Fruit fly (Drosophila melanogaster) whole organism, prepupa: ENCODE results near the gene CG18131.

Experiments used
- Blimp-1 ChIP-seq: fragments of 200-800 bp; sonication (Bioruptor generic); optimal IDR thresholded peaks from 3 replicates; lab custom pipeline; 2017; ENCODE audit warnings: missing biosample characterization, missing genetic modification characterization, mild to moderate bottlenecking, moderate library complexity, missing genetic modification reagents
- CG10631 ChIP-seq: fragments of 200-800 bp; sonication (Bioruptor generic); optimal IDR thresholded peaks from 2 replicates; lab custom pipeline; 2016; ENCODE audit warnings: missing biosample characterization, missing genetic modification characterization
- CG10669 ChIP-seq: fragments of 200-800 bp; sonication (Bioruptor generic); optimal IDR thresholded peaks from 3 replicates; lab custom pipeline; 2018; ENCODE audit warnings: missing biosample characterization, mild to moderate bottlenecking, missing genetic modification characterization, moderate library complexity
- CG11762 ChIP-seq: fragments of 200-800 bp; sonication (Bioruptor generic); optimal IDR thresholded peaks from 3 replicates; lab custom pipeline; 2016; ENCODE audit warnings: missing biosample characterization, missing genetic modification characterization; ENCODE audit not compliant: insufficient read depth
- CG15336 ChIP-seq: fragments of 200-800 bp; sonication (Bioruptor generic); IDR thresholded peaks from 2 replicates; pipeline ENCODE4 v1.3.6; 2022; ENCODE audit warnings: missing biosample characterization, missing genetic modification characterization
- CG16779 ChIP-seq: fragments of 200-800 bp; sonication (Bioruptor generic); optimal IDR thresholded peaks from 3 replicates; lab custom pipeline; 2017; ENCODE audit warnings: missing biosample characterization, mild to moderate bottlenecking, missing genetic modification characterization
- CG32006 ChIP-seq: fragments of 200-800 bp; sonication (Bioruptor generic); optimal IDR thresholded peaks from 3 replicates; lab custom pipeline; 2017; ENCODE audit warnings: missing biosample characterization, mild to moderate bottlenecking, missing genetic modification characterization
- CG3919 ChIP-seq: fragments of 200-800 bp; sonication (Bioruptor generic); optimal IDR thresholded peaks from 3 replicates; lab custom pipeline; 2016; ENCODE audit warnings: missing biosample characterization, missing genetic modification characterization
- CG4318 ChIP-seq: fragments of 200-800 bp; sonication (Bioruptor generic); optimal IDR thresholded peaks from 3 replicates; lab custom pipeline; 2017; ENCODE audit warnings: missing biosample characterization, mild to moderate bottlenecking, missing genetic modification characterization
- CG6163 ChIP-seq: fragments of 200-800 bp; sonication (Bioruptor generic); IDR thresholded peaks from 3 replicates; pipeline ENCODE4 v1.3.6; 2022; ENCODE audit warnings: missing biosample characterization, missing genetic modification characterization
- CG6276 ChIP-seq: fragments of 200-800 bp; sonication (Bioruptor generic); optimal IDR thresholded peaks from 2 replicates; lab custom pipeline; 2017; ENCODE audit warnings: missing biosample characterization, mild to moderate bottlenecking, missing genetic modification characterization
- CG6792 ChIP-seq: fragments of 200-800 bp; sonication (Bioruptor generic); optimal IDR thresholded peaks from 3 replicates; lab custom pipeline; 2016; ENCODE audit warnings: missing biosample characterization, missing genetic modification characterization
- CG6854 ChIP-seq: fragments of 200-800 bp; sonication (Bioruptor generic); optimal IDR thresholded peaks from 2 replicates; lab custom pipeline; 2017; ENCODE audit warnings: missing biosample characterization, mild to moderate bottlenecking, missing genetic modification characterization
- CG7368 ChIP-seq: fragments of 200-800 bp; sonication (Bioruptor generic); optimal IDR thresholded peaks from 3 replicates; lab custom pipeline; 2016; ENCODE audit warnings: missing biosample characterization, missing genetic modification characterization
- CG8319 ChIP-seq: fragments of 200-800 bp; sonication (Bioruptor generic); optimal IDR thresholded peaks from 3 replicates; lab custom pipeline; 2016; ENCODE audit warnings: missing biosample characterization, missing genetic modification characterization
- CG8632 ChIP-seq: fragments of 200-800 bp; sonication (Bioruptor generic); optimal IDR thresholded peaks from 3 replicates; lab custom pipeline; 2016; ENCODE audit warnings: missing biosample characterization, missing genetic modification characterization
- CG9139 ChIP-seq: fragments of 200-800 bp; sonication (Bioruptor generic); optimal IDR thresholded peaks from 3 replicates; lab custom pipeline; 2017; ENCODE audit warnings: missing biosample characterization, mild to moderate bottlenecking, missing genetic modification characterization
- Ets21C ChIP-seq: fragments of 200-800 bp; sonication (Bioruptor generic); optimal IDR thresholded peaks from 3 replicates; lab custom pipeline; 2016; ENCODE audit warnings: missing biosample characterization, missing genetic modification characterization
- Ets96B ChIP-seq: fragments of 200-800 bp; optimal IDR thresholded peaks from 2 replicates; lab custom pipeline; 2019; ENCODE audit warnings: missing biosample characterization, mild to moderate bottlenecking, missing genetic modification characterization, moderate library complexity
- Hr38 ChIP-seq: sonication (Bioruptor generic); optimal IDR thresholded peaks from 2 replicates; lab custom pipeline; 2016; ENCODE audit warnings: missing biosample characterization, missing genetic modification characterization
- Hr4 ChIP-seq: fragments of 200-800 bp; sonication (Bioruptor generic); optimal IDR thresholded peaks from 3 replicates; lab custom pipeline; 2016; ENCODE audit warnings: missing biosample characterization, missing genetic modification characterization
- Lpt ChIP-seq: fragments of 200-800 bp; sonication (Bioruptor generic); optimal IDR thresholded peaks from 3 replicates; lab custom pipeline; 2016; ENCODE audit warnings: missing biosample characterization, missing genetic modification characterization
- Met ChIP-seq: fragments of 200-800 bp; sonication (Bioruptor generic); optimal IDR thresholded peaks from 3 replicates; lab custom pipeline; 2016; ENCODE audit warnings: missing biosample characterization, missing genetic modification characterization
- OdsH ChIP-seq: fragments of 200-800 bp; sonication (Bioruptor generic); optimal IDR thresholded peaks from 3 replicates; lab custom pipeline; 2016; ENCODE audit warnings: missing biosample characterization, missing genetic modification characterization
- Smox ChIP-seq: fragments of 200-800 bp; sonication (Bioruptor generic); optimal IDR thresholded peaks from 3 replicates; lab custom pipeline; 2016; ENCODE audit warnings: missing biosample characterization, missing genetic modification characterization
- Sox102F ChIP-seq: fragments of 200-800 bp; sonication (Bioruptor generic); optimal IDR thresholded peaks from 2 replicates; lab custom pipeline; 2016; ENCODE audit warnings: missing biosample characterization, mild to moderate bottlenecking, missing genetic modification characterization
- Sox14 ChIP-seq: fragments of 200-800 bp; sonication (Bioruptor generic); optimal IDR thresholded peaks from 3 replicates; lab custom pipeline; 2016; ENCODE audit warnings: missing biosample characterization, missing genetic modification characterization
- Sox15 ChIP-seq: fragments of 200-800 bp; sonication (Bioruptor generic); optimal IDR thresholded peaks from 3 replicates; lab custom pipeline; 2016; ENCODE audit warnings: missing biosample characterization, missing genetic modification characterization
- achi ChIP-seq: fragments of 200-800 bp; sonication (Bioruptor generic); optimal IDR thresholded peaks from 3 replicates; lab custom pipeline; 2016; ENCODE audit warnings: missing biosample characterization, missing genetic modification characterization
- eg ChIP-seq: fragments of 200-800 bp; sonication (Bioruptor generic); IDR thresholded peaks from 3 replicates; pipeline ENCODE4 v1.3.6; 2022; ENCODE audit warnings: missing biosample characterization, missing genetic modification characterization
- esn ChIP-seq: fragments of 200-800 bp; sonication (Bioruptor generic); optimal IDR thresholded peaks from 2 replicates; lab custom pipeline; 2016; ENCODE audit warnings: missing biosample characterization, mild to moderate bottlenecking, missing genetic modification characterization, moderate library complexity
- fd59A ChIP-seq: fragments of 200-800 bp; sonication (Bioruptor generic); optimal IDR thresholded peaks from 2 replicates; lab custom pipeline; 2017; ENCODE audit warnings: missing biosample characterization, mild to moderate bottlenecking, missing genetic modification characterization, missing genetic modification reagents
- fkh ChIP-seq: fragments of 200-800 bp; sonication (Bioruptor generic); optimal IDR thresholded peaks from 3 replicates; lab custom pipeline; 2017; ENCODE audit warnings: missing biosample characterization, mild to moderate bottlenecking, missing genetic modification characterization, moderate library complexity
- lz ChIP-seq: fragments of 200-800 bp; sonication (Bioruptor generic); optimal IDR thresholded peaks from 3 replicates; lab custom pipeline; 2016; ENCODE audit warnings: missing biosample characterization, missing genetic modification characterization
- net ChIP-seq: fragments of 200-800 bp; sonication (Bioruptor generic); optimal IDR thresholded peaks from 3 replicates; lab custom pipeline; 2016; ENCODE audit warnings: missing biosample characterization, missing genetic modification characterization
- pdm3 ChIP-seq: fragments of 200-800 bp; sonication (Bioruptor generic); optimal IDR thresholded peaks from 3 replicates; lab custom pipeline; 2016; ENCODE audit warnings: missing biosample characterization, missing genetic modification characterization
- svp ChIP-seq: fragments of 200-800 bp; sonication (Bioruptor generic); peaks from one replicate; lab custom pipeline; 2016; ENCODE audit warnings: missing biosample characterization, missing genetic modification characterization

CG18131 gene

dm6 chr2L:1520191-1520590 is 19.8 kb upstream of the CG18131 start, which contains the start of gene Or22a:
TSS of gene Or22a (plus strand) at chr2L:1520491.
- no peak for TF ChIP-seq Hr38 (GFP tag; lab: Kevin White, UChicago)
- TF ChIP-seq CG6276: no peak
- no peak for TF ChIP-seq CG3919 (GFP tag; lab: Kevin White, UChicago)
- no peak for TF ChIP-seq eg
- TF ChIP-seq CG10631 (GFP tag; lab: Kevin White, UChicago): no peak
- no peak for TF ChIP-seq Ets96B (tag; lab: Kevin White, UChicago)

DNA sequence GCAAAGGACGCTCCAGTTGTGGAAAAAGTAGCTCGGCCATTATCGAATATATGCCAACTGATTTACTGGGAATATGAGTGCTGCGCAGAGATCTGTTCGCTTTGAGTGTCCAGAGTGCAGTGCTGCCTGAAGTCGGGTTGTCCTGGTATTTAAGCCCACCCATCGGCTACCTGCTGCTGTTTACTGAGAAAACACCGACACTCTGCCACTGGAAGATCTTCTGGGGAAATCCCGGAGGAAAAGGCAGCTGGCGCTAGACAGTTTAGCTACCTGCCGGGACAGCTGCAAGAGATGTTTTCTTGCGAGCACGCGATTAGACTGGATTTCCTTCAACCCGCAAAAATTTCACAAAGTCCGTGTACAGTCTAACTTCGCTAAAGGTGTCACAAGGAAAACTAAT is 17.6 kb upstream of the CG18131 start, which contains the start of gene halo:
Gene halo, minus strand, starts transcription at position 127 of the 400 bp plus-strand sequence.
- TF ChIP-seq Blimp-1: no peak
- no peak for TF ChIP-seq Ets21C (GFP tag; lab: Kevin White, UChicago)

DNA sequence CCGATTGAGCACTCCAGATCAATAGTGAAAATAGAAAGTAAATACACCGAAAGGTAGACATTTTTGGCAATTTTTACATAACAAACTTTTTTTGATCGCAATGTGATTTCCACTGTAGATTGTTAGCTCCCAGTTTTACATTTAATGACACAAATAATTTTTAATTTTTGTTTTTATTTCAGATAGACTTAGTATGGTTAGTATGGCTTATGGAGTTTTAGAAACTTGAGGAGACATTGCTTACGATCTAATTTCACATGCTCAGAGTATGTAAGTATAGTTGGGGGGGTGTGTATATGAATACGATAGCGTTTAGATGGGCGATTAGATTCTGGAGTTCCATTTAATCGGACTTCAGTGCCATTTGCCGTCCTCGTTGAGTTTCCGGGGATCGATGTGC is 17.0 kb upstream of the CG18131 start, which contains the start of gene CG18132:
Gene CG18132, minus strand, starts transcription at position 101 of the 400 bp plus-strand sequence.
- TF ChIP-seq Met (GFP tag; lab: Kevin White, UChicago) (no peak), CG4318 (GFP tag; lab: Kevin White, UChicago) (no peak), svp (no peak), CG8632 (GFP tag; lab: Kevin White, UChicago) (no peak), CG16779 (tag; lab: Kevin White, UChicago) (no peak)

DNA sequence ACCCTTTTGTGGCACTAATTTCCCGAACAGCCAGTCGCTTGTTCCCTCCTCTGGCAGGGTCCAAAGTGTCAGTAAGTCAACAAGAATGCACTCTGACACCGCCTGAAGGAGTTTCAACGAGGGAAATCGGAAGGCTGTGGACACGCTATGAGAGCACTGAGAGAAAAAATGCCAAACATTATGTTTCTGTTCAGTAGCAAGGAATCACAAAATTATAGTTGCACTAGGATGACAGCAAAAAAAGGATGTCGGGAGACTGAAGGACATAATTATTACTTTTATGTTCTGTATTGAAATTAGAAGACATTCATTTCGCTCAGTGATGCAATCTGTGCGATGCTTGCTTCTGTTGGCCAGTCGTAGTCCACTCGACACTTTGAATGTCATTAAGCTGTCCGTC is 9.3 kb upstream of the CG18131 start:
- TF ChIP-seq CG8319 (GFP tag; lab: Kevin White, UChicago): no peak
- TF ChIP-seq CG10631 (GFP tag; lab: Kevin White, UChicago): no peak
- TF ChIP-seq CG15336: no peak
- TF ChIP-seq CG32006 (GFP tag; lab: Kevin White, UChicago): no peak
- TF ChIP-seq CG6792 (GFP tag; lab: Kevin White, UChicago): no peak
- no peak for TF ChIP-seq Lpt (GFP tag; lab: Kevin White, UChicago)
- TF ChIP-seq CG7368: no peak
- no peak for TF ChIP-seq Met (GFP tag; lab: Kevin White, UChicago)
- no peak for TF ChIP-seq Smox (GFP tag; lab: Kevin White, UChicago)
- no peak for TF ChIP-seq Hr38 (GFP tag; lab: Kevin White, UChicago)
- no peak for TF ChIP-seq CG3919 (GFP tag; lab: Kevin White, UChicago)
- peak; percentile 7 for TF ChIP-seq Hr4 (GFP tag; lab: Kevin White, UChicago)
- no peak for TF ChIP-seq fkh
- TF ChIP-seq CG6163 (GFP tag; lab: Robert Waterston, UW): 0 out of 3 replicates have a peak, but pooled peaks have one; percentile 39
- no peak for TF ChIP-seq net (GFP tag; lab: Kevin White, UChicago)
- TF ChIP-seq achi (GFP tag; lab: Kevin White, UChicago): no peak
- no peak for TF ChIP-seq CG9139 (GFP tag; lab: Kevin White, UChicago)
- TF ChIP-seq CG10669 (GFP tag; lab: Kevin White, UChicago): peak; percentile 21
- TF ChIP-seq CG11762 (GFP tag; lab: Kevin White, UChicago): no peak
- no peak for TF ChIP-seq Sox102F
- TF ChIP-seq CG6854 (GFP tag; lab: Kevin White, UChicago): no peak
- TF ChIP-seq pdm3 (GFP tag; lab: Kevin White, UChicago): peak; percentile 4
- no peak for TF ChIP-seq fd59A (GFP tag; lab: Kevin White, UChicago)
- TF ChIP-seq Sox15 (GFP tag; lab: Kevin White, UChicago): no peak
- no peak for TF ChIP-seq Sox14 (GFP tag; lab: Kevin White, UChicago)
- TF ChIP-seq Ets21C (GFP tag; lab: Kevin White, UChicago): no peak
- no peak for TF ChIP-seq OdsH (GFP tag; lab: Kevin White, UChicago)
- TF ChIP-seq lz (GFP tag; lab: Kevin White, UChicago): no peak
- TF ChIP-seq svp: peak; percentile 28
- TF ChIP-seq esn (GFP tag; lab: Kevin White, UChicago): no peak
